Fruit fly (Drosophila melanogaster): Measurements from ENCODE around the gene CG18749.

DNA sequence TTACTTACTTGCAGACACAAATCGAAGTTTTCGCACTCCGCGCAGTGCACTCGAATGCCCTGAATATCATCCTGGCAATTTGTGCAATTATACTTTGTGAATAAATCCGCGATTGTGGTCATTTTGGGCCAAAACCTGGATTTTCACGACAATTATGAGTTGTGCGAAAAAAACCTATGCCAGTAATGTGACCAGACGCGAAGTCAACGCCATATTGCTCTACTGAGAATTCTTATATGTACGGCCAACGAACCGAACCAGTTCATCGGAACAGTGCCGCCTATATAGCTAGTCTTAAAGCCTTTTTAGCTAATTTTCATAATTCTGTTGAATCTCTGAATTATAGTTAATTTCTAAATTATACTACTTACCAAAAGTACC is 3.6 kb upstream of the CG18749 start, which contains the start of gene Ada2b:
- TF ChIP-seq kay (GFP tag; ENCODE audit: borderline replicate concordance) (no peak), pad (GFP tag; optimal IDR thresholded peaks at IDR 0.05) (no peak), bab1 (GFP tag; optimal IDR thresholded peaks at IDR 0.05) (no peak), CG7045 (GFP tag; optimal IDR thresholded peaks at IDR 0.05) (no peak), CG14711 (tag; optimal IDR thresholded peaks at IDR 0.05) (no peak)

Data from whole organism, adult.